Worm (Caenorhabditis elegans) whole organism, late embryonic: ENCODE data around the gene tbce-1.

Source experiments
- C08G9.2 ChIP-seq: sonication (generic microtip); optimal IDR thresholded peaks from 2 replicates; lab custom pipeline; 2016; ENCODE audit warnings: mild to moderate bottlenecking, missing genetic modification characterization, moderate library complexity, missing compliant biosample characterization
- C38D4.7 ChIP-seq: fragments of 200-800 bp; sonication (Bioruptor generic); optimal IDR thresholded peaks from 2 replicates; lab custom pipeline; 2018; ENCODE audit warnings: mild to moderate bottlenecking, missing genetic modification characterization, moderate library complexity, missing compliant biosample characterization
- K02D7.2 ChIP-seq: sonication (generic microtip); optimal IDR thresholded peaks from 2 replicates; lab custom pipeline; 2017; ENCODE audit warnings: mild to moderate bottlenecking, missing genetic modification characterization, missing compliant biosample characterization
- T23F11.4 ChIP-seq: fragments of 200-800 bp; sonication (Bioruptor generic); optimal IDR thresholded peaks from 2 replicates; lab custom pipeline; 2018; ENCODE audit warnings: mild to moderate bottlenecking, missing genetic modification characterization, missing compliant biosample characterization
- ahr-1 ChIP-seq: sonication (generic microtip); optimal IDR thresholded peaks from 2 replicates; lab custom pipeline; 2016; ENCODE audit warnings: missing genetic modification characterization, missing compliant biosample characterization
- ama-1 ChIP-seq: fragments of 150-350 bp; optimal IDR thresholded peaks from 2 replicates; lab custom pipeline; 2014
- ceh-19 ChIP-seq: fragments of 200-800 bp; sonication (Bioruptor generic); optimal IDR thresholded peaks from 2 replicates; lab custom pipeline; 2018; ENCODE audit warnings: mild to moderate bottlenecking, missing genetic modification characterization, missing compliant biosample characterization
- ceh-2 ChIP-seq: sonication (generic microtip); optimal IDR thresholded peaks from 2 replicates; lab custom pipeline; 2016; ENCODE audit warnings: missing genotype, missing genetic modification characterization, missing compliant biosample characterization
- ceh-22 ChIP-seq: sonication (generic microtip); optimal IDR thresholded peaks from 2 replicates; lab custom pipeline; 2017; ENCODE audit warnings: missing biosample characterization, missing genetic modification characterization
- ceh-31 ChIP-seq: sonication (generic microtip); optimal IDR thresholded peaks from 2 replicates; lab custom pipeline; 2016; ENCODE audit warnings: missing genetic modification characterization, missing compliant biosample characterization
- ceh-34 ChIP-seq: sonication (generic microtip); optimal IDR thresholded peaks from 2 replicates; lab custom pipeline; 2016; ENCODE audit warnings: mild to moderate bottlenecking, missing genetic modification characterization, missing compliant biosample characterization
- ceh-45 ChIP-seq: fragments of 200-800 bp; sonication (Bioruptor generic); IDR thresholded peaks from 2 replicates; pipeline ENCODE4 v1.3.6; 2022; ENCODE audit warnings: missing genetic modification reagents, missing genetic modification characterization, missing compliant biosample characterization
- ceh-48 ChIP-seq: sonication (generic microtip); optimal IDR thresholded peaks from 2 replicates; lab custom pipeline; 2016; ENCODE audit warnings: missing genetic modification characterization, inconsistent platforms, missing compliant biosample characterization
- ceh-6 ChIP-seq: fragments of 200-800 bp; sonication (Bioruptor generic); optimal IDR thresholded peaks from 2 replicates; lab custom pipeline; 2018; ENCODE audit warnings: mild to moderate bottlenecking, missing genetic modification characterization, missing compliant biosample characterization
- ceh-9 ChIP-seq: sonication (generic microtip); optimal IDR thresholded peaks from 2 replicates; lab custom pipeline; 2016; ENCODE audit warnings: mild to moderate bottlenecking, missing genetic modification characterization, inconsistent platforms, missing compliant biosample characterization
- che-1 ChIP-seq: sonication (generic microtip); optimal IDR thresholded peaks from 2 replicates; lab custom pipeline; 2016; ENCODE audit warnings: mild to moderate bottlenecking, missing genetic modification characterization, missing compliant biosample characterization
- dmd-4 ChIP-seq: sonication (generic microtip); optimal IDR thresholded peaks from 2 replicates; lab custom pipeline; 2016; ENCODE audit warnings: borderline replicate concordance, missing genetic modification characterization, missing compliant biosample characterization
- elt-2 ChIP-seq: sonication (generic microtip); optimal IDR thresholded peaks from 2 replicates; lab custom pipeline; 2016; ENCODE audit warnings: missing genetic modification reagents, missing genetic modification characterization, missing compliant biosample characterization
- eyg-1 ChIP-seq: sonication (generic microtip); optimal IDR thresholded peaks from 2 replicates; lab custom pipeline; 2016; ENCODE audit warnings: missing genotype, missing genetic modification characterization, missing compliant biosample characterization
- fkh-10 ChIP-seq: fragments of 150-350 bp; optimal IDR thresholded peaks from 2 replicates; lab custom pipeline; 2014; ENCODE audit warnings: missing biosample characterization, missing genetic modification reagents, missing genetic modification characterization
- hlh-13 ChIP-seq: fragments of 200-800 bp; sonication (Bioruptor generic); optimal IDR thresholded peaks from 2 replicates; lab custom pipeline; 2018; ENCODE audit warnings: mild to moderate bottlenecking, missing genetic modification characterization, missing compliant biosample characterization
- hlh-15 ChIP-seq: sonication (generic microtip); optimal IDR thresholded peaks from 2 replicates; lab custom pipeline; 2016; ENCODE audit warnings: missing genetic modification characterization, missing compliant biosample characterization
- hlh-30 ChIP-seq: sonication (generic microtip); optimal IDR thresholded peaks from 2 replicates; lab custom pipeline; 2017; ENCODE audit warnings: antibody characterized with exemption, missing genetic modification characterization, missing compliant biosample characterization; ENCODE audit not compliant: insufficient read depth
- hlh-8 ChIP-seq: sonication (generic microtip); optimal IDR thresholded peaks from 2 replicates; lab custom pipeline; 2016; ENCODE audit warnings: missing genotype, missing genetic modification characterization, missing compliant biosample characterization
- lim-6 ChIP-seq: sonication (generic microtip); optimal IDR thresholded peaks from 2 replicates; lab custom pipeline; 2016; ENCODE audit warnings: missing genetic modification characterization, missing compliant biosample characterization
- lin-11 ChIP-seq: fragments of 200-800 bp; sonication (Bioruptor generic); optimal IDR thresholded peaks from 2 replicates; lab custom pipeline; 2018; ENCODE audit warnings: mild to moderate bottlenecking, missing genetic modification characterization, missing compliant biosample characterization
- mec-3 ChIP-seq: sonication (generic microtip); optimal IDR thresholded peaks from 2 replicates; lab custom pipeline; 2016; ENCODE audit warnings: borderline replicate concordance, missing genetic modification characterization, missing compliant biosample characterization
- nhr-232 ChIP-seq: sonication (generic microtip); optimal IDR thresholded peaks from 2 replicates; lab custom pipeline; 2016; ENCODE audit warnings: missing genetic modification characterization, missing compliant biosample characterization
- npax-4 ChIP-seq: sonication (generic microtip); optimal IDR thresholded peaks from 2 replicates; lab custom pipeline; 2016; ENCODE audit warnings: missing genetic modification characterization, missing compliant biosample characterization
- odd-2 ChIP-seq: sonication (generic microtip); optimal IDR thresholded peaks from 2 replicates; lab custom pipeline; 2017; ENCODE audit warnings: antibody characterized with exemption, mild to moderate bottlenecking, missing genetic modification characterization, missing compliant biosample characterization
- pat-9 ChIP-seq: fragments of 200-800 bp; sonication (Bioruptor generic); optimal IDR thresholded peaks from 2 replicates; lab custom pipeline; 2018; ENCODE audit warnings: mild to moderate bottlenecking, missing genetic modification characterization, moderate library complexity, missing compliant biosample characterization
- pax-1 ChIP-seq: fragments of 150-350 bp; optimal IDR thresholded peaks from 2 replicates; lab custom pipeline; 2014; ENCODE audit warnings: missing biosample characterization, missing genetic modification characterization
- rnt-1 ChIP-seq: sonication (generic microtip); optimal IDR thresholded peaks from 2 replicates; lab custom pipeline; 2016; ENCODE audit warnings: missing genetic modification characterization, missing compliant biosample characterization
- sdc-2 ChIP-seq: sonication (generic microtip); optimal IDR thresholded peaks from 2 replicates; lab custom pipeline; 2016; ENCODE audit warnings: missing genotype, missing genetic modification characterization, missing compliant biosample characterization
- sox-2 ChIP-seq: fragments of 200-800 bp; sonication (Bioruptor generic); IDR thresholded peaks from 2 replicates; pipeline ENCODE4 v1.3.6; 2022; ENCODE audit warnings: missing genetic modification reagents, missing genetic modification characterization, missing compliant biosample characterization
- syd-9 ChIP-seq: sonication (generic microtip); optimal IDR thresholded peaks from 2 replicates; lab custom pipeline; 2016; ENCODE audit warnings: mild to moderate bottlenecking, missing genetic modification characterization, moderate library complexity, missing compliant biosample characterization
- unc-86 ChIP-seq: sonication (generic microtip); optimal IDR thresholded peaks from 2 replicates; lab custom pipeline; 2016; ENCODE audit warnings: missing genetic modification characterization, missing compliant biosample characterization
- ztf-16 ChIP-seq: sonication (generic microtip); optimal IDR thresholded peaks from 2 replicates; lab custom pipeline; 2017; ENCODE audit warnings: missing genetic modification characterization, missing compliant biosample characterization

Gene tbce-1

DNA sequence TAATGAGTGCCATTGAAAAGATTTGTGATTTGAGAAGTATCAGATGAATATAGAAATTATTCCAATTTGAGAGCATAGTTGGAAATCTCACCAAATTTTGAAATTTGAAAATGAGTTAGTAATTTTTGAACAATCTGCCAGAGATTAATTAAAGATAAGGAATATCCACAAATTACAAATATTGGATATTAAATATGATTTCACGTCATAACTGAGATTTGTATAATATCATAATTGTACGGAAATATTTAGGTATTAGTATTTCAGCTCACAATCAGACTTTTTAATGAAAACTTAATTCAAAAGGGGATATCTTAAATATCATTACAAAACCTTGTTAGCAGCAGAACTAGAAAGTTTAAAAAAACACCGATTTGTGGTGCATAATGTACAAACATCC is 34.6 kb upstream of the tbce-1 start, which contains the start of gene K07H8.7:
Gene K07H8.7, minus strand, starts transcription at position 101 of the 400 bp plus-strand sequence.
- TF ChIP-seq ceh-45 (GFP tag; lab: Robert Waterston, UW): no peak
- no peak for TF ChIP-seq sdc-2 (tag; lab: Kevin White, UChicago)
- no peak for TF ChIP-seq che-1 (tag; lab: Kevin White, UChicago)
- no peak for TF ChIP-seq eyg-1
- no peak for TF ChIP-seq ceh-34 (tag; lab: Kevin White, UChicago)
- TF ChIP-seq sox-2 (GFP tag; lab: Robert Waterston, UW): no peak
- no peak for TF ChIP-seq lin-11
- TF ChIP-seq hlh-8 (tag; lab: Kevin White, UChicago): no peak
- TF ChIP-seq ceh-2 (tag; lab: Kevin White, UChicago): no peak
- no peak for TF ChIP-seq nhr-232 (tag; lab: Kevin White, UChicago)
- no peak for TF ChIP-seq syd-9 (tag; lab: Kevin White, UChicago)
- TF ChIP-seq ahr-1 (tag; lab: Kevin White, UChicago): no peak
- no peak for TF ChIP-seq ceh-19
- no peak for TF ChIP-seq T23F11.4 (GFP tag; lab: Kevin White, UChicago)
- TF ChIP-seq ceh-48: no peak
- no peak for TF ChIP-seq pat-9 (tag; lab: Kevin White, UChicago)

DNA sequence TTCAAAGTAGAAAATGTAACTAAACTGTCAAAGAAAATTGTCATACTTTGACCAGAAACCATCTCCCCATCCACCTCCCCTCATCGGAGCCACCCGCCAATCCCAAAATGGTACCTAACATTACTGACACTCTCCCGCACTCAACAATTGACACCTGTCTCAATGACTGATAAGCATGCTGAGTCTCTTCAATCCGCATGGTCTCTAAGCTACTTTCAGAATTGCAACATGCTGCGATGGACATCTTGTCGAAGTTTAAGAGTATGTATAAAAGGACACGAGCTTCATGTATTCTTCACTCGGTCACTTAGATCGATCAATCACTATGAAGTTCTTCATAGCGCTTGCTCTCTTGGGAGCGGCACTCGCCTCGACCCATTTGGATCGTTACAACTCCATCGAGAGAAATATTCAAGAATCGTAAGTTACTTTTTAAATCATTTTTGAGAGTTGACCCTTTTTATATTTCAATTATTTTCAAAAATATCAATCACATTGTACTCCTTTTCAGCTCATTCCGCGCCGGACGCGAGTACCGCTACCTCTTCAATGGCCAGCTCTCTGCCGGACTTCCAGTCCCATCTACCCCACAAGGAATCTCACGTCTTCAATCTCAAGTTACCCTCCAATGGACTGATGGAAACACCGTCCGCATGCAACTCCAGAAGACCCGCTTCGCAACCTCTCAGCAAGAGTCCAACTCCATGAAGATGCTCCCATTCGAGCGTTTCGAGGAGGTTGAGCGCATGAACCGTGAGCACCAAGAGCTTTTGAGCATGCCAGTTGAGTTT is 33.4 kb upstream of the tbce-1 start, which contains the start of gene vit-6:
Gene vit-6, plus strand, starts transcription at position 310 of the 791 bp plus-strand sequence.
- no peak for TF ChIP-seq ceh-31 (tag; lab: Kevin White, UChicago)
- no peak for TF ChIP-seq K02D7.2
- TF ChIP-seq fkh-10 (GFP tag; lab: Kevin White, UChicago): no peak
- no peak for TF ChIP-seq C08G9.2
- TF ChIP-seq ztf-16 (tag; lab: Kevin White, UChicago): no peak
- TF ChIP-seq ama-1 (lab: Kevin White, UChicago): no peak
- TF ChIP-seq rnt-1: no peak
- no peak for TF ChIP-seq pat-9 (tag; lab: Kevin White, UChicago)
- TF ChIP-seq ceh-6 (GFP tag; lab: Kevin White, UChicago): no peak
- no peak for TF ChIP-seq elt-2 (tag; lab: Kevin White, UChicago)
- TF ChIP-seq npax-4 (tag; lab: Kevin White, UChicago): no peak

DNA sequence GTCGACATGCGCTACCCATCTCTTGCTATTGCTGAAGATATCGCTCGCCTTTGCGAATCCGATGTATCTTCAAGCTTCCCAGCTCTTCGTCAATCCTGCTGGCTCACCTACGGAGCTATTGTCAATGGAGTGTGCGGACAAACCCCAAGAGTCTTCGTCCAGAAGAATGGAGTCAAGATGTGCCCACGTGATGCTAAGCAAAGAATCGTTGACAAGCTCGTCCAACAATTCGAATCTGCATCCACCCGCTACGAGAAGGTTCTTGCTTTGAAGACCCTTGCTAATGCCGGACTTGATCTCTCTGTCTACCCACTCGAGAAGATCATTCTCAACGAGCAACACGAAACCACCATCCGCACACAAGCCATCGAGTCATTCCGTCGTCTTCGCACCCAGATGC is 31.8 kb upstream of the tbce-1 start:
- TF ChIP-seq hlh-13 (GFP tag; lab: Kevin White, UChicago): no peak
- no peak for TF ChIP-seq unc-86
- no peak for TF ChIP-seq K02D7.2
- no peak for TF ChIP-seq lim-6 (tag; lab: Kevin White, UChicago)
- no peak for TF ChIP-seq hlh-30 (tag; lab: Kevin White, UChicago)
- TF ChIP-seq ceh-22: no peak
- TF ChIP-seq C38D4.7 (GFP tag; lab: Kevin White, UChicago): no peak
- TF ChIP-seq odd-2 (tag; lab: Kevin White, UChicago): no peak
- TF ChIP-seq ceh-34 (tag; lab: Kevin White, UChicago): no peak
- TF ChIP-seq hlh-8 (tag; lab: Kevin White, UChicago): no peak
- TF ChIP-seq elt-2 (tag; lab: Kevin White, UChicago): no peak
- TF ChIP-seq dmd-4 (tag; lab: Kevin White, UChicago): no peak
- TF ChIP-seq ztf-16 (tag; lab: Kevin White, UChicago): no peak
- no peak for TF ChIP-seq ceh-6 (GFP tag; lab: Kevin White, UChicago)
- no peak for TF ChIP-seq ceh-45 (GFP tag; lab: Robert Waterston, UW)
- TF ChIP-seq hlh-15 (tag; lab: Kevin White, UChicago): no peak
- no peak for TF ChIP-seq mec-3 (tag; lab: Kevin White, UChicago)
- TF ChIP-seq pax-1 (tag; lab: Kevin White, UChicago): no peak
- TF ChIP-seq ceh-9 (tag; lab: Kevin White, UChicago): no peak
